Fruit fly (Drosophila melanogaster) whole organism, prepupa: ENCODE data around the gene Ugt35E2.

Source experiments
- CG6163 ChIP-seq: fragments of 200-800 bp; sonication (Bioruptor generic); IDR thresholded peaks from 3 replicates; pipeline ENCODE4 v1.3.6; 2022; ENCODE audit warnings: missing biosample characterization, missing genetic modification characterization
- CG6854 ChIP-seq: fragments of 200-800 bp; sonication (Bioruptor generic); optimal IDR thresholded peaks from 2 replicates; lab custom pipeline; 2017; ENCODE audit warnings: missing biosample characterization, mild to moderate bottlenecking, missing genetic modification characterization
- Hr39 ChIP-seq: fragments of 200-800 bp; sonication (Bioruptor generic); optimal IDR thresholded peaks from 2 replicates; lab custom pipeline; 2016; ENCODE audit warnings: missing biosample characterization, missing genetic modification characterization
- dac ChIP-seq: fragments of 200-800 bp; sonication (Bioruptor generic); optimal IDR thresholded peaks from 2 replicates; lab custom pipeline; 2017; ENCODE audit warnings: missing biosample characterization, mild to moderate bottlenecking, missing genetic modification characterization
- fkh ChIP-seq: fragments of 200-800 bp; sonication (Bioruptor generic); optimal IDR thresholded peaks from 3 replicates; lab custom pipeline; 2017; ENCODE audit warnings: missing biosample characterization, mild to moderate bottlenecking, missing genetic modification characterization, moderate library complexity
- svp ChIP-seq: fragments of 200-800 bp; sonication (Bioruptor generic); peaks from one replicate; lab custom pipeline; 2016; ENCODE audit warnings: missing biosample characterization, missing genetic modification characterization

Gene Ugt35E2

DNA sequence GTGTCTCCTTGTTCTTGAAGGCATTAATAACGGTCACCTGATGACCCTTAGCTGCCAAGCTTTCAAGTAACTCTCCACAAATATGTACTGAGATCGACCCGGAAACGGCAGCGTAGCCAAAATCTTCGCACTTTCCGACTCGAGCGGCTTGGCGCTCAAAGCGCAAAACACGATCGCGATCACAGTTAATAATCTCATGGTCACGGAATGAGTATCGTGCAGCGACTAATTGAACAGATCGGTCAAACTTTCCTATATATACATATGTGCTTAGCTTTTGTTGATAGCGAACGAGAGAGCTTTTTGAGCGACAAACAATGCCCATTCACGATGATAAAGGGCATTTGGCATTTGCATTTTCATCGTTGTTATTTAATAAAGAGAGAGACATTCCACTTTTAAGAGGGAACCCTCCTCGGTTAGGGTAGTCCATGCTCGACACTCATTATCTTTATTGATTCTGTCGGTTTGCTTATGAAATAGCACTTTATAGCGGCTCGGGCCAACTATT is 39.6 kb downstream of the Ugt35E2 start, which contains the start of gene Ugt35C1:
Ugt35C1 (minus strand) TSS at position 213 of the 511 bp plus-strand sequence.
- TF ChIP-seq CG6854 (no peak), Hr39 (GFP tag; lab: Kevin White, UChicago) (no peak), fkh (GFP tag; lab: Kevin White, UChicago) (no peak), dac (GFP tag; lab: Kevin White, UChicago) (no peak), svp (GFP tag; lab: Kevin White, UChicago) (peak; percentile 33), CG6163 (no peak)

DNA sequence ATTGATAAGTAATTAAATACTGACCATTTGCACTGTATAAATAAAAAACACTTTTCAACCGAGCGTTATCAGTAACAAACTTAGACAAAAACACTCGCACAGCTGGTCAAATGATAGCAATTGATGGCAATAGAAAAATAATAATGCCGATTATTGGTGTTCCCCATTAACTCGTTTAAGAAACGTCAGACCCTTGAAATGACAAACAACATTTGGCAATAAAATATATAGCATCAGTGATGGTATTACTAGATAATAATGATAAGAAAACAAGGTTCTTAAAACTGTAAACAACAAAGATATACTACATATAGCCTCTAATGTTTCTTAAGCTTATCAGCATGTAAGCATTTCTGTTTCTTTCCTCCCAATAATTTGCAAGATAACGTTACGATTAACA is 41.4 kb downstream of the Ugt35E2 start:
- TF ChIP-seq CG6163 = no peak
